Fruit fly (Drosophila melanogaster) whole organism, prepupa: ENCODE measurements around the gene Bet3.

Experiments used
- CG10631 ChIP-seq: fragments of 200-800 bp; sonication (Bioruptor generic); optimal IDR thresholded peaks from 2 replicates; lab custom pipeline; 2016; ENCODE audit warnings: missing biosample characterization, missing genetic modification characterization
- CG10669 ChIP-seq: fragments of 200-800 bp; sonication (Bioruptor generic); optimal IDR thresholded peaks from 3 replicates; lab custom pipeline; 2018; ENCODE audit warnings: missing biosample characterization, mild to moderate bottlenecking, missing genetic modification characterization, moderate library complexity
- CG11294 ChIP-seq: fragments of 200-800 bp; sonication (Bioruptor generic); IDR thresholded peaks from 2 replicates; pipeline ENCODE4 v1.3.6; 2022; ENCODE audit warnings: missing biosample characterization, missing genetic modification characterization
- CG11762 ChIP-seq: fragments of 200-800 bp; sonication (Bioruptor generic); optimal IDR thresholded peaks from 3 replicates; lab custom pipeline; 2016; ENCODE audit warnings: missing biosample characterization, missing genetic modification characterization; ENCODE audit not compliant: insufficient read depth
- CG11902 ChIP-seq: fragments of 200-800 bp; sonication (Bioruptor generic); optimal IDR thresholded peaks from 3 replicates; lab custom pipeline; 2016; ENCODE audit warnings: missing biosample characterization, missing genetic modification characterization
- CG15336 ChIP-seq: fragments of 200-800 bp; sonication (Bioruptor generic); IDR thresholded peaks from 2 replicates; pipeline ENCODE4 v1.3.6; 2022; ENCODE audit warnings: missing biosample characterization, missing genetic modification characterization
- CG1621 ChIP-seq: fragments of 200-800 bp; sonication (Bioruptor generic); optimal IDR thresholded peaks from 3 replicates; lab custom pipeline; 2018; ENCODE audit warnings: missing biosample characterization, mild to moderate bottlenecking, missing genetic modification characterization
- CG16779 ChIP-seq: fragments of 200-800 bp; sonication (Bioruptor generic); optimal IDR thresholded peaks from 3 replicates; lab custom pipeline; 2017; ENCODE audit warnings: missing biosample characterization, mild to moderate bottlenecking, missing genetic modification characterization
- CG3032 ChIP-seq: fragments of 200-800 bp; optimal IDR thresholded peaks from 2 replicates; lab custom pipeline; 2019; ENCODE audit warnings: missing biosample characterization, mild to moderate bottlenecking, missing genetic modification characterization, moderate library complexity
- CG32006 ChIP-seq: fragments of 200-800 bp; sonication (Bioruptor generic); optimal IDR thresholded peaks from 3 replicates; lab custom pipeline; 2017; ENCODE audit warnings: missing biosample characterization, mild to moderate bottlenecking, missing genetic modification characterization
- CG34406 ChIP-seq: fragments of 200-800 bp; sonication (Bioruptor generic); optimal IDR thresholded peaks from 3 replicates; lab custom pipeline; 2016; ENCODE audit warnings: missing biosample characterization, missing genetic modification characterization
- CG3919 ChIP-seq: fragments of 200-800 bp; sonication (Bioruptor generic); optimal IDR thresholded peaks from 3 replicates; lab custom pipeline; 2016; ENCODE audit warnings: missing biosample characterization, missing genetic modification characterization
- CG6163 ChIP-seq: fragments of 200-800 bp; sonication (Bioruptor generic); IDR thresholded peaks from 3 replicates; pipeline ENCODE4 v1.3.6; 2022; ENCODE audit warnings: missing biosample characterization, missing genetic modification characterization
- CG6808 ChIP-seq: fragments of 200-800 bp; sonication (Bioruptor generic); optimal IDR thresholded peaks from 3 replicates; lab custom pipeline; 2017; ENCODE audit warnings: missing biosample characterization, missing genetic modification characterization, mild to moderate bottlenecking, moderate library complexity, missing genetic modification reagents
- CG7368 ChIP-seq: fragments of 200-800 bp; sonication (Bioruptor generic); optimal IDR thresholded peaks from 3 replicates; lab custom pipeline; 2016; ENCODE audit warnings: missing biosample characterization, missing genetic modification characterization
- CG8119 ChIP-seq: fragments of 200-800 bp; sonication (Bioruptor generic); IDR thresholded peaks from 3 replicates; pipeline ENCODE4 v1.3.6; 2022; ENCODE audit warnings: missing biosample characterization, missing genetic modification characterization
- CG8319 ChIP-seq: fragments of 200-800 bp; sonication (Bioruptor generic); optimal IDR thresholded peaks from 3 replicates; lab custom pipeline; 2016; ENCODE audit warnings: missing biosample characterization, missing genetic modification characterization
- Eip78C ChIP-seq: fragments of 200-800 bp; sonication (Bioruptor generic); peaks from one replicate; lab custom pipeline; 2016; ENCODE audit warnings: missing biosample characterization, missing genetic modification characterization
- Ets96B ChIP-seq: fragments of 200-800 bp; optimal IDR thresholded peaks from 2 replicates; lab custom pipeline; 2019; ENCODE audit warnings: missing biosample characterization, mild to moderate bottlenecking, missing genetic modification characterization, moderate library complexity
- Hr39 ChIP-seq: fragments of 200-800 bp; sonication (Bioruptor generic); optimal IDR thresholded peaks from 2 replicates; lab custom pipeline; 2016; ENCODE audit warnings: missing biosample characterization, missing genetic modification characterization
- Lpt ChIP-seq: fragments of 200-800 bp; sonication (Bioruptor generic); optimal IDR thresholded peaks from 3 replicates; lab custom pipeline; 2016; ENCODE audit warnings: missing biosample characterization, missing genetic modification characterization
- OdsH ChIP-seq: fragments of 200-800 bp; sonication (Bioruptor generic); optimal IDR thresholded peaks from 3 replicates; lab custom pipeline; 2016; ENCODE audit warnings: missing biosample characterization, missing genetic modification characterization
- Sox102F ChIP-seq: fragments of 200-800 bp; sonication (Bioruptor generic); optimal IDR thresholded peaks from 2 replicates; lab custom pipeline; 2016; ENCODE audit warnings: missing biosample characterization, mild to moderate bottlenecking, missing genetic modification characterization
- Sox14 ChIP-seq: fragments of 200-800 bp; sonication (Bioruptor generic); optimal IDR thresholded peaks from 3 replicates; lab custom pipeline; 2016; ENCODE audit warnings: missing biosample characterization, missing genetic modification characterization
- Sox15 ChIP-seq: fragments of 200-800 bp; sonication (Bioruptor generic); optimal IDR thresholded peaks from 3 replicates; lab custom pipeline; 2016; ENCODE audit warnings: missing biosample characterization, missing genetic modification characterization
- achi ChIP-seq: fragments of 200-800 bp; sonication (Bioruptor generic); optimal IDR thresholded peaks from 3 replicates; lab custom pipeline; 2016; ENCODE audit warnings: missing biosample characterization, missing genetic modification characterization
- acj6 ChIP-seq: fragments of 200-800 bp; sonication (Bioruptor generic); optimal IDR thresholded peaks from 3 replicates; lab custom pipeline; 2016; ENCODE audit warnings: missing biosample characterization, missing genetic modification characterization
- cyc ChIP-seq: fragments of 200-800 bp; sonication (Bioruptor generic); optimal IDR thresholded peaks from 3 replicates; lab custom pipeline; 2016; ENCODE audit warnings: missing biosample characterization, missing genetic modification characterization
- dac ChIP-seq: fragments of 200-800 bp; sonication (Bioruptor generic); optimal IDR thresholded peaks from 2 replicates; lab custom pipeline; 2017; ENCODE audit warnings: missing biosample characterization, mild to moderate bottlenecking, missing genetic modification characterization
- dsx ChIP-seq: fragments of 200-800 bp; optimal IDR thresholded peaks from 3 replicates; lab custom pipeline; 2019; ENCODE audit warnings: missing biosample characterization, mild to moderate bottlenecking, missing genetic modification characterization, moderate library complexity; ENCODE audit not compliant: poor library complexity, severe bottlenecking
- eg ChIP-seq: fragments of 200-800 bp; sonication (Bioruptor generic); IDR thresholded peaks from 3 replicates; pipeline ENCODE4 v1.3.6; 2022; ENCODE audit warnings: missing biosample characterization, missing genetic modification characterization
- esn ChIP-seq: fragments of 200-800 bp; sonication (Bioruptor generic); optimal IDR thresholded peaks from 2 replicates; lab custom pipeline; 2016; ENCODE audit warnings: missing biosample characterization, mild to moderate bottlenecking, missing genetic modification characterization, moderate library complexity
- fd85E ChIP-seq: fragments of 200-800 bp; sonication (Bioruptor generic); optimal IDR thresholded peaks from 3 replicates; lab custom pipeline; 2016; ENCODE audit warnings: missing biosample characterization, missing genetic modification characterization
- fkh ChIP-seq: fragments of 200-800 bp; sonication (Bioruptor generic); optimal IDR thresholded peaks from 3 replicates; lab custom pipeline; 2017; ENCODE audit warnings: missing biosample characterization, mild to moderate bottlenecking, missing genetic modification characterization, moderate library complexity
- net ChIP-seq: fragments of 200-800 bp; sonication (Bioruptor generic); optimal IDR thresholded peaks from 3 replicates; lab custom pipeline; 2016; ENCODE audit warnings: missing biosample characterization, missing genetic modification characterization
- salr ChIP-seq, 2 experiments: fragments of 200-800 bp; sonication (Bioruptor generic); optimal IDR thresholded peaks; 3 replicates each; lab custom pipeline; 2016 to 2018; ENCODE audit warnings: missing biosample characterization in 2 of 2, missing genetic modification characterization in 2 of 2, mild to moderate bottlenecking in 1 of 2
- spab ChIP-seq: fragments of 200-800 bp; sonication (Bioruptor generic); optimal IDR thresholded peaks from 2 replicates; lab custom pipeline; 2017; ENCODE audit warnings: missing biosample characterization, mild to moderate bottlenecking, missing genetic modification characterization, missing genetic modification reagents
- ss ChIP-seq, 2 experiments: fragments of 200-800 bp; sonication (Bioruptor generic); optimal IDR thresholded peaks; 2 replicates in 1 of 2; 3 replicates in 1 of 2; lab custom pipeline; 2017 to 2018; ENCODE audit warnings: mild to moderate bottlenecking in 2 of 2, missing biosample characterization in 2 of 2, missing genetic modification characterization in 2 of 2, moderate library complexity in 1 of 2
- svp ChIP-seq: fragments of 200-800 bp; sonication (Bioruptor generic); peaks from one replicate; lab custom pipeline; 2016; ENCODE audit warnings: missing biosample characterization, missing genetic modification characterization
- topi ChIP-seq: fragments of 200-800 bp; sonication (Bioruptor generic); optimal IDR thresholded peaks from 3 replicates; lab custom pipeline; 2016; ENCODE audit warnings: missing biosample characterization, missing genetic modification characterization
- vri ChIP-seq: fragments of 200-800 bp; sonication (Bioruptor generic); optimal IDR thresholded peaks from 3 replicates; lab custom pipeline; 2016; ENCODE audit warnings: missing biosample characterization, mild to moderate bottlenecking, missing genetic modification characterization

The Bet3 gene

dm6 chr3L:9398435-9398981 is 43.6 kb downstream of the Bet3 start:
- TF ChIP-seq salr (GFP tag; optimal IDR thresholded peaks at IDR 0.05; lab: Kevin White, UChicago) (peak in 1 of 2 experiments; percentile 12), CG32006 (GFP tag; lab: Kevin White, UChicago) (no peak), ss (GFP tag; optimal IDR thresholded peaks at IDR 0.05; lab: Kevin White, UChicago) (peak; percentile 24 to 25), Lpt (GFP tag; lab: Kevin White, UChicago) (no peak), esn (GFP tag; lab: Kevin White, UChicago) (no peak), CG7368 (GFP tag; lab: Kevin White, UChicago) (peak; percentile 11), vri (no peak), Sox14 (peak; percentile 19), CG3032 (tag; lab: Kevin White, UChicago) (peak; percentile 39), CG11294 (peak; percentile 39), Eip78C (GFP tag; lab: Kevin White, UChicago) (peak; percentile 50), CG6163 (GFP tag; lab: Robert Waterston, UW) (peak; percentile 31; the same call in 1 of the 3 replicates), CG11902 (GFP tag; lab: Kevin White, UChicago) (peak; percentile 3), cyc (GFP tag; lab: Kevin White, UChicago) (peak; percentile 16), achi (GFP tag; lab: Kevin White, UChicago) (no peak), spab (peak; percentile 14), Sox102F (GFP tag; lab: Kevin White, UChicago) (no peak), Ets96B (tag; lab: Kevin White, UChicago) (peak; percentile 8), OdsH (peak; percentile 21), CG3919 (peak; percentile 57), CG6808 (GFP tag; lab: Kevin White, UChicago) (peak; percentile 5), net (GFP tag; lab: Kevin White, UChicago) (peak; percentile 6), CG8119 (GFP tag; lab: Robert Waterston, UW) (0 out of 3 replicates have a peak, but pooled peaks have one; percentile 25), CG1621 (tag; lab: Kevin White, UChicago) (peak; percentile 8), CG10669 (GFP tag; lab: Kevin White, UChicago) (peak; percentile 21), Hr39 (GFP tag; lab: Kevin White, UChicago) (no peak)

- TF ChIP-seq vri (no peak), net (GFP tag; lab: Kevin White, UChicago) (no peak), CG11762 (GFP tag; lab: Kevin White, UChicago) (no peak), Sox14 (no peak), topi (GFP tag; lab: Kevin White, UChicago) (no peak), CG8119 (GFP tag; lab: Robert Waterston, UW) (no peak), fd85E (no peak), Sox15 (GFP tag; lab: Kevin White, UChicago) (no peak), CG32006 (GFP tag; lab: Kevin White, UChicago) (no peak), OdsH (no peak), Hr39 (GFP tag; lab: Kevin White, UChicago) (no peak), esn (GFP tag; lab: Kevin White, UChicago) (no peak), Ets96B (tag; lab: Kevin White, UChicago) (no peak), acj6 (GFP tag; lab: Kevin White, UChicago) (no peak), CG10631 (no peak), CG34406 (GFP tag; lab: Kevin White, UChicago) (no peak), CG15336 (no peak), spab (no peak), dac (GFP tag; lab: Kevin White, UChicago) (no peak)
Observed at dm6 chr3L:9398028-9398427, 44.0 kb downstream of the Bet3 start.

- TF ChIP-seq CG8319 (no peak), svp (GFP tag; lab: Kevin White, UChicago) (peak; percentile 45), CG16779 (tag; lab: Kevin White, UChicago) (peak; percentile 4), vri (peak; percentile 40), OdsH (peak; percentile 4), CG10631 (peak; percentile 16), CG34406 (GFP tag; lab: Kevin White, UChicago) (no peak), CG6163 (GFP tag; lab: Robert Waterston, UW) (peak; percentile 57; the same call in 2 of the 3 replicates), CG7368 (GFP tag; lab: Kevin White, UChicago) (peak; percentile 1), eg (GFP tag; lab: Robert Waterston, UW) (no peak), Lpt (GFP tag; lab: Kevin White, UChicago) (no peak), fkh (GFP tag; lab: Kevin White, UChicago) (peak; percentile 93), CG6808 (GFP tag; lab: Kevin White, UChicago) (peak; percentile 52), esn (GFP tag; lab: Kevin White, UChicago) (peak; percentile 9), dsx (GFP tag; lab: Kevin White, UChicago) (no peak), CG8119 (GFP tag; lab: Robert Waterston, UW) (0 out of 3 replicates have a peak, but pooled peaks have one; percentile 22), spab (peak; percentile 23), Eip78C (GFP tag; lab: Kevin White, UChicago) (peak; percentile 25)
Observed at dm6 chr3L:9397156-9397555, 44.9 kb downstream of the Bet3 start.
